Worm (Caenorhabditis elegans): ENCODE measurements around the gene dli-1.

dli-1 gene

DNA sequence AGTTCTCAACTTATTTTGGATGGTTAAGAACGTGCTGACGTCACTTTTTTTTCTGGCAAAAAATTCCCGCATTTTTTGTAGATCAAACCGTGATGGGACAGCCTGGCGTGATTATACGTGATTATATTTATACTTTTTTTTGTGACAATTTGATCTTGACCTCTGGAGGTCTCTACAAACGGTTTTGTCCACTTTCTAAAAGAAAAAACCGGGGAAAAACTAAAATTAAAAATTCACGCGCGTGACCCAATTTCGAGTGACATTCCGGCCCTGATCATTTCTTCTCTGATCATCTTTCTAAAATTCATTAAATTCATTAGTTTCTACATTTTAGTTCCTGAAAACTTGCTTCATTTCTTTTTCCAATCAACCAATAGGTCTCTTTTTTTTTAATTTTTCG lies 6.3 kb upstream of the dli-1 start, which contains the start of gene rde-11:
Gene rde-11 (plus strand): TSS at position 301 of the 400 bp plus-strand sequence.
- no peak for TF ChIP-seq mec-3 (tag; optimal IDR thresholded peaks at IDR 0.05; ENCODE audit: borderline replicate concordance)
- no peak for TF ChIP-seq K02D7.2 (tag; optimal IDR thresholded peaks at IDR 0.05)
- no peak for TF ChIP-seq hlh-6 (tag; optimal IDR thresholded peaks at IDR 0.05)
- TF ChIP-seq ceh-19 (GFP tag; optimal IDR thresholded peaks at IDR 0.05): no peak
- TF ChIP-seq pqm-1 (tag; optimal IDR thresholded peaks at IDR 0.05): no peak
- no peak for TF ChIP-seq C08G9.2 (tag; optimal IDR thresholded peaks at IDR 0.05)
- TF ChIP-seq ceh-30 (tag; optimal IDR thresholded peaks at IDR 0.05): no peak
- no peak for TF ChIP-seq K09A11.1 (tag; optimal IDR thresholded peaks at IDR 0.05; ENCODE audit: insufficient read depth)
- no peak for TF ChIP-seq nfya-1 (tag; optimal IDR thresholded peaks at IDR 0.05)
- TF ChIP-seq ceh-31 (tag; optimal IDR thresholded peaks at IDR 0.05): no peak
- TF ChIP-seq zip-5 (tag; optimal IDR thresholded peaks at IDR 0.05): no peak
- TF ChIP-seq pat-9 (tag; optimal IDR thresholded peaks at IDR 0.05): no peak
- TF ChIP-seq sox-4 (tag; optimal IDR thresholded peaks at IDR 0.05): no peak
- TF ChIP-seq fkh-10 (GFP tag; optimal IDR thresholded peaks at IDR 0.05): no peak

DNA sequence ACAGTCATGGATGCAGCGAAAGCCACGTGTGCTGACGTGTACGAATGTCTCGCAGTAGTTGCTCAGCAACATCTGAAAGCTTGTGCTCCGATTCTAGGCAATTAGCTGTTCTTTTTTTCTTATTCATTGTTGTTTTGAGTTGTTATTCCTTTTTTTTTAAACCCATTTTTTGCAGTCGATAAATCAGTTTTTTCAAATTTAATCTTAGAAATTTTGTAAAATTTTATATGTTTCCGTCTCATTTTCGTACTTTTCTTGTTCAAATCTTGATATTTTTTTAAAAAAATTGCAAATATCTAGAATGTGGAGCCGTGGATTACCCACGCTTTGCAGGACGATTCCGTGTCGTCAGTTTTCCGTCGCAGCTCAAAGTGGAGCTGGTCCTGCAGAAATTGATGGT lies 1.8 kb upstream of the dli-1 start, which contains the start of gene fask-1:
Gene fask-1 (plus strand): TSS at position 301 of the 400 bp plus-strand sequence.
- TF ChIP-seq syd-9 (tag; optimal IDR thresholded peaks at IDR 0.05) (no peak), tbx-2 (tag; optimal IDR thresholded peaks at IDR 0.05) (no peak), pag-3 (tag; optimal IDR thresholded peaks at IDR 0.05; ENCODE audit: borderline replicate concordance) (no peak), T23F11.4 (GFP tag; optimal IDR thresholded peaks at IDR 0.05) (no peak), pax-1 (tag; optimal IDR thresholded peaks at IDR 0.05) (no peak), sdc-2 (tag; optimal IDR thresholded peaks at IDR 0.05) (no peak)

DNA sequence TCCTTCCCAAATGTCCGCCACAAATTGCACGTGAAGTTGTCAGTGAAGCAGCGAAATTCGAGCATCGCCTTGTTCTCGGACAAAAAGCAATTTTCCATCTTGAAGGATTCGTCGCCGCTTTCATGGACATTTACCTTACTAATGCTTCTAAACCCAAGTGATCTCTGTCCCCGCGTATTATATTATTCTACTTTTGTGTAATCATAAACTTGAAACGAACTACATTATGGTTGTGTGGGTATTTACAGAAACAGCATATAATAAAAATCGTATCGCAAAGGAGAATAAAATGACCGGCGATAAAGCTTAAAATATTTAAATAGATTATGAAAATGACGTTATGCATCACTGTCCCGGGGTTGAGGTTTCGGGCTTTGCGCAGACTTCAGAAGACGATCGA lies 1.8 kb downstream of the dli-1 start:
- TF ChIP-seq T23F11.4 (GFP tag; optimal IDR thresholded peaks at IDR 0.05) (no peak), ceh-9 (tag; optimal IDR thresholded peaks at IDR 0.05) (no peak), ceh-30 (tag; optimal IDR thresholded peaks at IDR 0.05) (no peak), ceh-6 (GFP tag; optimal IDR thresholded peaks at IDR 0.05) (no peak), hlh-6 (tag; optimal IDR thresholded peaks at IDR 0.05) (no peak), ceh-22 (tag; optimal IDR thresholded peaks at IDR 0.05) (no peak), nfya-1 (tag; optimal IDR thresholded peaks at IDR 0.05) (no peak), fkh-6 (tag; optimal IDR thresholded peaks at IDR 0.05) (no peak), gmeb-2 (tag; optimal IDR thresholded peaks at IDR 0.05) (no peak), unc-86 (tag; optimal IDR thresholded peaks at IDR 0.05) (no peak), ceh-19 (GFP tag; optimal IDR thresholded peaks at IDR 0.05) (no peak), dve-1 (tag; optimal IDR thresholded peaks at IDR 0.05) (no peak)

DNA sequence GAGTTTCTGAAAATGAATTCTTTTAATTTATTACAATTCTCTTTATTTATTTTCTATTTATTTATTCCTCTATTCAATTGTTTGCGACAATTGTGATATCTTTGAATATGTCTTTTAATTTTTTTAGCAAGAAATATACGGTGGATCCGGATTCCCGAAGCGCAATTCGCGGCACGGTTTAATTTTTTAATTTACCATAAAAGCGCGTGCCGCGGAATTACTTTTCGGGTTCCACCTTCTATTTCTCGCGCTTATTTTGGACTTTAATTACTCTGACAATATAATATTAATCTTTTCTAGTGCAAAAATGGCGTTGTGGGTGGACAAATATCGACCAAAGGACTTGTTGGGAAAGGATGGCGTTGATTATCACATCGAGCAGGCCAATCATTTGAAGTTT lies 3.1 kb downstream of the dli-1 start, which contains the start of gene rfc-3:
Gene rfc-3 (plus strand): TSS at position 301 of the 400 bp plus-strand sequence.
- TF ChIP-seq pqm-1 (tag; optimal IDR thresholded peaks at IDR 0.05) (no peak), pha-2 (tag; optimal IDR thresholded peaks at IDR 0.05) (no peak), mec-3 (tag; optimal IDR thresholded peaks at IDR 0.05; ENCODE audit: borderline replicate concordance) (no peak), npax-4 (tag; optimal IDR thresholded peaks at IDR 0.05) (no peak), T23F11.4 (GFP tag; optimal IDR thresholded peaks at IDR 0.05) (no peak), che-1 (tag; optimal IDR thresholded peaks at IDR 0.05) (no peak)

DNA sequence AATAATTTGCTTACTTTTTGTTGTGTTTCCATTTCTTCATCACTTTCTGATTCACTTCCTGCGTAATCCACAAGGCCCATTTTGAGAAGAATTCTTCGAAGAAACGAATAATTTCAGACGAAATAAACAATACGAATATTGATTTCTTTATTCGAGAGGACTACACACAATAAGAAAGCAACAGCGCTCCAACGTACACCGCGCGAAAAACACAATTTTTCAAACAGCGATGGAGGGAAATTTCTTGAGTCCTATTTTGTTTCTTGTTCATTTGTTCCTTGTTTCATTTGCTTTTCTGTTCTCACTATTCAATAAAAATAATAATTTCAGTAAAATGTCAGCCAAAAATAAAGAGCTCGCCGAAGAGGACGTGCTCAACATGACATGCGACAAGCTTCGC lies 4.9 kb downstream of the dli-1 start, which contains the start of the genes prcc-1 and C39E9.12:
Gene prcc-1 (minus strand): TSS at position 119 of the 400 bp plus-strand sequence.
Gene C39E9.12 (plus strand): TSS at position 331 of the 400 bp plus-strand sequence.
- peak; percentile 65 for TF ChIP-seq ceh-48 (tag; optimal IDR thresholded peaks at IDR 0.05)
- TF ChIP-seq fax-1 (tag; optimal IDR thresholded peaks at IDR 0.05): peak; percentile 22
- peak; percentile 43 for TF ChIP-seq unc-42 (tag; optimal IDR thresholded peaks at IDR 0.05)
- TF ChIP-seq ceh-18 (tag; optimal IDR thresholded peaks at IDR 0.05): peak; percentile 1
- no peak for TF ChIP-seq eyg-1 (tag; optimal IDR thresholded peaks at IDR 0.05)
- TF ChIP-seq ceh-19 (GFP tag; optimal IDR thresholded peaks at IDR 0.05): no peak
- no peak for TF ChIP-seq ttx-3 (tag; optimal IDR thresholded peaks at IDR 0.05)
- TF ChIP-seq nfya-1 (tag; optimal IDR thresholded peaks at IDR 0.05): peak; percentile 61
- no peak for TF ChIP-seq C08G9.2 (tag; optimal IDR thresholded peaks at IDR 0.05)
- TF ChIP-seq syd-9 (tag; optimal IDR thresholded peaks at IDR 0.05): no peak
- no peak for TF ChIP-seq sox-4 (tag; optimal IDR thresholded peaks at IDR 0.05)
- TF ChIP-seq zip-5 (tag; optimal IDR thresholded peaks at IDR 0.05): no peak
- peak; percentile 33 for TF ChIP-seq ceh-31 (tag; optimal IDR thresholded peaks at IDR 0.05)

Data from whole organism, late embryonic.